Fruit fly (Drosophila melanogaster) whole organism, wandering third instar larva: ENCODE results near the gene ATPsyngamma.
A peak's percentile ranks its signal among the peaks of the same experiment; 100 is the strongest.

Source experiments
- CG32264 ChIP-seq: fragments of 200-800 bp; sonication (Bioruptor generic); optimal IDR thresholded peaks from 2 replicates; lab custom pipeline; 2016; ENCODE audit warnings: missing biosample characterization, missing genetic modification characterization
- CrebA ChIP-seq: fragments of 200-800 bp; sonication (Bioruptor generic); optimal IDR thresholded peaks from 2 replicates; lab custom pipeline; 2016; ENCODE audit warnings: missing biosample characterization, mild to moderate bottlenecking, missing genetic modification characterization, borderline replicate concordance
- Dfd ChIP-seq: fragments of >200 bp; optimal IDR thresholded peaks from 2 replicates; lab custom pipeline; 2017; ENCODE audit warnings: missing biosample characterization, missing genetic modification characterization
- Dif ChIP-seq: fragments of 200-275, 200-300 bp; sonication (Bioruptor generic); optimal IDR thresholded peaks from 2 replicates; lab custom pipeline; 2018; ENCODE audit warnings: missing biosample characterization, missing genetic modification characterization; ENCODE audit not compliant: partially characterized antibody
- GATAd ChIP-seq: sonication (Bioruptor generic); optimal IDR thresholded peaks from 2 replicates; lab custom pipeline; 2016; ENCODE audit warnings: missing biosample characterization, missing genetic modification characterization
- HLH106 ChIP-seq: fragments of 200-800 bp; optimal IDR thresholded peaks from 3 replicates; lab custom pipeline; 2019; ENCODE audit warnings: missing biosample characterization, mild to moderate bottlenecking, missing genetic modification characterization, moderate library complexity
- Hnf4 ChIP-seq: fragments of 200-800 bp; sonication (Bioruptor generic); optimal IDR thresholded peaks from 2 replicates; lab custom pipeline; 2016; ENCODE audit warnings: missing biosample characterization, mild to moderate bottlenecking, missing genetic modification characterization
- Hr78 ChIP-seq: fragments of >200 bp; optimal IDR thresholded peaks from 2 replicates; lab custom pipeline; 2017; ENCODE audit warnings: missing biosample characterization, missing genetic modification characterization
- Hr83 ChIP-seq: fragments of 200-300 bp; sonication (Bioruptor generic); optimal IDR thresholded peaks from 2 replicates; lab custom pipeline; 2016; ENCODE audit warnings: missing biosample characterization, mild to moderate bottlenecking, missing genetic modification characterization, moderate library complexity; ENCODE audit not compliant: poor library complexity, severe bottlenecking
- Jra ChIP-seq: sonication (Bioruptor generic); optimal IDR thresholded peaks from 2 replicates; lab custom pipeline; 2016; ENCODE audit warnings: missing biosample characterization, missing genetic modification characterization
- Mio ChIP-seq: sonication (Bioruptor generic); optimal IDR thresholded peaks from 2 replicates; lab custom pipeline; 2016; ENCODE audit warnings: missing biosample characterization, missing genetic modification characterization
- Myc ChIP-seq: fragments of >200 bp; optimal IDR thresholded peaks from 2 replicates; lab custom pipeline; 2017
- OdsH ChIP-seq: fragments of 200-800 bp; sonication (Bioruptor generic); optimal IDR thresholded peaks from 2 replicates; lab custom pipeline; 2016; ENCODE audit warnings: missing biosample characterization, mild to moderate bottlenecking, missing genetic modification characterization
- Rel ChIP-seq, 2 experiments: fragments of 200-800 bp; sonication (Bioruptor generic) in 1 of 2; optimal IDR thresholded peaks; 2 replicates in 1 of 2; 3 replicates in 1 of 2; lab custom pipeline; 2016 to 2019; ENCODE audit warnings: mild to moderate bottlenecking in 2 of 2, missing biosample characterization in 2 of 2, missing genetic modification characterization in 2 of 2, moderate library complexity in 1 of 2
- Vsx2 ChIP-seq: fragments of 200-300, 225-300 bp; sonication (Bioruptor generic); optimal IDR thresholded peaks from 2 replicates; lab custom pipeline; 2018; ENCODE audit warnings: missing biosample characterization, missing genetic modification characterization; ENCODE audit not compliant: partially characterized antibody
- br ChIP-seq: fragments of 200-800 bp; sonication (Bioruptor generic); optimal IDR thresholded peaks from 2 replicates; lab custom pipeline; 2016; ENCODE audit warnings: missing biosample characterization, missing genetic modification characterization
- dl ChIP-seq, 2 experiments: fragments of 175-275, 200-275 bp in 1 of 2; fragments of 200-275 bp in 1 of 2; sonication (Bioruptor generic); optimal IDR thresholded peaks; lab custom pipeline; 2018; ENCODE audit warnings: mild to moderate bottlenecking in 2 of 2, missing biosample characterization in 2 of 2, missing genetic modification characterization in 2 of 2, moderate library complexity in 2 of 2; ENCODE audit not compliant: partially characterized antibody in 2 of 2, insufficient read depth in 1 of 2
- dmrt93B ChIP-seq: fragments of 200-800 bp; sonication (Bioruptor generic); optimal IDR thresholded peaks from 2 replicates; lab custom pipeline; 2018; ENCODE audit warnings: missing biosample characterization, mild to moderate bottlenecking, missing genetic modification characterization
- dsf ChIP-seq: sonication (Bioruptor generic); optimal IDR thresholded peaks from 2 replicates; lab custom pipeline; 2016; ENCODE audit warnings: missing biosample characterization, missing genetic modification characterization, borderline replicate concordance
- ey ChIP-seq: fragments of 200-800 bp; sonication (Bioruptor generic); optimal IDR thresholded peaks from 2 replicates; lab custom pipeline; 2016; ENCODE audit warnings: missing biosample characterization, missing genetic modification characterization
- foxo ChIP-seq, 2 experiments: fragments of 200-800 bp; sonication (Bioruptor generic); optimal IDR thresholded peaks; 2 replicates in 1 of 2; 3 replicates in 1 of 2; lab custom pipeline; 2016 to 2017; ENCODE audit warnings: missing biosample characterization in 2 of 2, missing genetic modification characterization in 2 of 2
- fru ChIP-seq: fragments of 200-800 bp; sonication (Bioruptor generic); optimal IDR thresholded peaks from 3 replicates; lab custom pipeline; 2016; ENCODE audit warnings: missing biosample characterization, mild to moderate bottlenecking, missing genetic modification characterization
- h ChIP-seq: fragments of 200-800 bp; sonication (Bioruptor generic); optimal IDR thresholded peaks from 3 replicates; lab custom pipeline; 2016; ENCODE audit warnings: missing biosample characterization, mild to moderate bottlenecking, missing genetic modification characterization
- jim ChIP-seq: fragments of 175-275, 200-325 bp; sonication (Bioruptor generic); optimal IDR thresholded peaks from 2 replicates; lab custom pipeline; 2016; ENCODE audit warnings: missing biosample characterization, mild to moderate bottlenecking, missing genetic modification characterization
- lola ChIP-seq: fragments of >200 bp; optimal IDR thresholded peaks from 2 replicates; lab custom pipeline; 2017; ENCODE audit warnings: missing biosample characterization, missing genetic modification characterization
- psq ChIP-seq: fragments of 200-800 bp; sonication (Bioruptor generic); optimal IDR thresholded peaks from 3 replicates; lab custom pipeline; 2017; ENCODE audit warnings: missing biosample characterization, mild to moderate bottlenecking, missing genetic modification characterization, moderate library complexity
- rgr ChIP-seq: fragments of 200-800 bp; sonication (Bioruptor generic); optimal IDR thresholded peaks from 3 replicates; lab custom pipeline; 2016; ENCODE audit warnings: missing biosample characterization, mild to moderate bottlenecking, missing genetic modification characterization
- sage ChIP-seq: fragments of 200-800 bp; sonication (Bioruptor generic); optimal IDR thresholded peaks from 2 replicates; lab custom pipeline; 2016; ENCODE audit warnings: missing biosample characterization, mild to moderate bottlenecking, missing genetic modification characterization
- sv ChIP-seq: fragments of 200-800 bp; sonication (Bioruptor generic); optimal IDR thresholded peaks from 3 replicates; lab custom pipeline; 2016; ENCODE audit warnings: missing biosample characterization, missing genetic modification characterization
- tai ChIP-seq: sonication (Bioruptor generic); optimal IDR thresholded peaks from 2 replicates; lab custom pipeline; 2016; ENCODE audit warnings: missing biosample characterization, missing genetic modification characterization
- usp ChIP-seq: fragments of >200 bp; optimal IDR thresholded peaks from 2 replicates; lab custom pipeline; 2017; ENCODE audit warnings: missing biosample characterization, missing genetic modification characterization
- woc ChIP-seq: sonication (Bioruptor generic); optimal IDR thresholded peaks from 2 replicates; lab custom pipeline; 2016; ENCODE audit warnings: missing biosample characterization, mild to moderate bottlenecking, missing genetic modification characterization

ATPsyngamma gene

dm6 chr3R:29761569-29761968 lies 12.6 kb upstream of the ATPsyngamma start:
- TF ChIP-seq Rel (GFP tag; optimal IDR thresholded peaks at IDR 0.05; lab: Kevin White, UChicago): no peak
- TF ChIP-seq Rel (tag; optimal IDR thresholded peaks at IDR 0.05; lab: Kevin White, UChicago): peak; percentile 49
- TF ChIP-seq HLH106 (tag; lab: Kevin White, UChicago): no peak

- no peak for TF ChIP-seq woc (GFP tag; lab: Kevin White, UChicago)
- TF ChIP-seq dmrt93B (GFP tag; lab: Kevin White, UChicago): no peak
- TF ChIP-seq lola (GFP tag; lab: Kevin White, UChicago): no peak
- no peak for TF ChIP-seq h (GFP tag; lab: Kevin White, UChicago)
- TF ChIP-seq CG32264 (GFP tag; lab: Kevin White, UChicago): no peak
- TF ChIP-seq Dfd (GFP tag; lab: Kevin White, UChicago): no peak
- no peak for TF ChIP-seq CrebA (GFP tag; lab: Kevin White, UChicago)
- TF ChIP-seq br: no peak
- TF ChIP-seq Hr83 (GFP tag; lab: Kevin White, UChicago): no peak
- no peak for TF ChIP-seq sv
- TF ChIP-seq Hnf4: no peak
- TF ChIP-seq usp: no peak
- TF ChIP-seq, all 38 proteins: peak for 0
These were observed 11.1 kb upstream of the ATPsyngamma start for dm6 chr3R:29760042-29760441.

dm6 chr3R:29758734-29759131 lies 9.8 kb upstream of the ATPsyngamma start:
- TF ChIP-seq sage (GFP tag; lab: Kevin White, UChicago) (no peak), Myc (lab: Kevin White, UChicago) (no peak), Hr83 (GFP tag; lab: Kevin White, UChicago) (no peak), foxo (GFP tag; optimal IDR thresholded peaks at IDR 0.05; lab: Kevin White, UChicago) (no peak), Jra (no peak), Dfd (GFP tag; lab: Kevin White, UChicago) (no peak), tai (GFP tag; lab: Kevin White, UChicago) (no peak), Mio (no peak), dsf (GFP tag; lab: Kevin White, UChicago) (no peak), dmrt93B (GFP tag; lab: Kevin White, UChicago) (no peak), Vsx2 (GFP tag; lab: Kevin White, UChicago) (no peak)
- TF ChIP-seq, all 38 proteins: peak for 0

dm6 chr3R:29758129-29758733 lies 9.3 kb upstream of the ATPsyngamma start:
- TF ChIP-seq foxo (GFP tag; optimal IDR thresholded peaks at IDR 0.05; lab: Kevin White, UChicago) (peak in 1 of 2 experiments; percentile 27), fru (GFP tag; lab: Kevin White, UChicago) (peak; percentile 34), sage (GFP tag; lab: Kevin White, UChicago) (no peak), HLH106 (tag; lab: Kevin White, UChicago) (no peak), Dfd (GFP tag; lab: Kevin White, UChicago) (peak; percentile 71), rgr (GFP tag; lab: Kevin White, UChicago) (peak; percentile 22)

- peak in 1 of 2 experiments; percentile 3 for TF ChIP-seq foxo (GFP tag; optimal IDR thresholded peaks at IDR 0.05; lab: Kevin White, UChicago)
- TF ChIP-seq woc (GFP tag; lab: Kevin White, UChicago): peak; percentile 17
- TF ChIP-seq sage (GFP tag; lab: Kevin White, UChicago): no peak
- TF ChIP-seq Hr78 (GFP tag; lab: Kevin White, UChicago): no peak
- peak; percentile 1 for TF ChIP-seq Myc (lab: Kevin White, UChicago)
These were observed 8.7 kb upstream of the ATPsyngamma start for dm6 chr3R:29757681-29758080.

dm6 chr3R:29757226-29757625 lies 8.3 kb upstream of the ATPsyngamma start:
- TF ChIP-seq dl (GFP tag; optimal IDR thresholded peaks at IDR 0.05; lab: Kevin White, UChicago; ENCODE audit: insufficient read depth in 1 of 2, partially characterized antibody in 2 of 2): no peak
- no peak for TF ChIP-seq psq (GFP tag; lab: Kevin White, UChicago)
- no peak for TF ChIP-seq jim (GFP tag; lab: Kevin White, UChicago)
- TF ChIP-seq h (GFP tag; lab: Kevin White, UChicago): no peak
- no peak for TF ChIP-seq Rel (GFP tag; optimal IDR thresholded peaks at IDR 0.05; lab: Kevin White, UChicago)
- TF ChIP-seq Rel (tag; optimal IDR thresholded peaks at IDR 0.05; lab: Kevin White, UChicago): peak; percentile 63
- no peak for TF ChIP-seq GATAd (GFP tag; lab: Kevin White, UChicago)
- no peak for TF ChIP-seq br
- no peak for TF ChIP-seq tai (GFP tag; lab: Kevin White, UChicago)
- no peak for TF ChIP-seq CrebA (GFP tag; lab: Kevin White, UChicago)
- no peak for TF ChIP-seq Jra
- no peak for TF ChIP-seq OdsH
- no peak for TF ChIP-seq Dif (GFP tag; lab: Kevin White, UChicago)
- no peak for TF ChIP-seq Hr83 (GFP tag; lab: Kevin White, UChicago)
- peak; percentile 15 for TF ChIP-seq rgr (GFP tag; lab: Kevin White, UChicago)
- no peak for TF ChIP-seq ey
- TF ChIP-seq Mio: no peak
